Worm (Caenorhabditis elegans): ENCODE results near the gene Y22D7AL.7.
A peak's percentile ranks its signal among the peaks of the same experiment; 100 is the strongest.

The Y22D7AL.7 gene

DNA sequence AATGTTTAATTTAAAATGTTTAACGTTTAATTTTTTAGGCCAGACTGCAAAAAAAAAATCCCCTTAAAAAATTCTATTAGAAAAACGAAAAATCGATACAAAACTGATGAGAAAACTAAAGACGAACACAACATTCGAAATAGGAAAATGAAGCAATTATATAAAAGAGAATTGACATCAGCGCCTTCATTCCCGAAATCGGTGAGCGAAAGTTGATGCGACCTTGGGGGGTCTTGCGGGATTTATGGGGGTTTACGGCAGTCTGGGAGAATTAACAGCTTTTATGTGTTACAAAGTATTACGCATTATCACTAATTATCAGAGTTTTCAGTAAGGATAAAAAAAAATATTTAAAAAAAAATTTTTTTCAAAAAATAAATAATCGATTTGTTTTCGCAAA is 37.9 kb downstream of the Y22D7AL.7 start:
- TF ChIP-seq blmp-1 (tag; optimal IDR thresholded peaks at IDR 0.05; ENCODE audit: insufficient read depth) (peak; percentile 35), skn-1 (tag; optimal IDR thresholded peaks at IDR 0.05) (no peak), nhr-11 (tag; optimal IDR thresholded peaks at IDR 0.05) (no peak), sma-3 (GFP tag; optimal IDR thresholded peaks at IDR 0.05) (no peak), peb-1 (tag; optimal IDR thresholded peaks at IDR 0.05) (no peak)

DNA sequence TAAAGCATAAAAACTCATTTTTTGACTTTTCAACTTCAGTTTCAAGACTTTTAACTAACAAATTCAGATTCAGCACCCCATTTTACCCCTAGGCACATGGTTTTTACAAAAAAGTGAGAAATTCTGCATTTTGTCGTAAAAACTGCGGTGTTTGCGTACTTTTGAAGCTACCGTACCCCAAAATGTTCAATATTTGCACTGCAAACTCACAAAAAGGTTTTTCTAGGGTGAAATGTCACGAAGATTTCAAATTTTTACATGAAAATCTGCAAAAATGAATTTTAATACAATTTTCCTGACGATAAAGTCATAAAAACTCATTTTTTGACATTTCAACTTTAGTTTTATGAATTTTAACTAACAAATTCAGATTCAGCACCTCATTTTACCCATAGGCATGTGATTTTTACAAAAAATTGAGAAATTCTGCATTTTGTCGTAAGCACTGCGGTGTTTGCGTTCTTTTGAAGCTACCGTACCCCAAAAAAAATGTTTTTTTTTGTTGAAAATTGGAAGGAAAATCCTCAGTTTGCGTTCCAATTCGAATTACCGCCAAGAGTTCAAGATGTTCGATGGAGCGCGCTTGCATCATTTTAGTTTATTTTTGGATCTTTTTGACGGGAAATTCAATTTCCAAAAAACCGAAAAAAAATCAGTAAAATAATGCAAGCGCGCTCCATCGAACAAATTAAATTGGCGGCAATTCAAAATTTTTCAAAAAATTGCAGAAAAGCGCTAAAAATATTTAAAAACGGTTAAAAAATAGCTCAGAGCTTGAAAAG is 39.9 kb downstream of the Y22D7AL.7 start:
- TF ChIP-seq nhr-23 (tag; optimal IDR thresholded peaks at IDR 0.05) = no peak
- TF ChIP-seq ztf-4 (tag; optimal IDR thresholded peaks at IDR 0.05) = peak; percentile 82
- TF ChIP-seq skn-1 (tag; optimal IDR thresholded peaks at IDR 0.05) = no peak
- no peak for TF ChIP-seq egl-27 (tag; optimal IDR thresholded peaks at IDR 0.05)
- no peak for TF ChIP-seq mdl-1 (tag; optimal IDR thresholded peaks at IDR 0.05)
- peak; percentile 84 for TF ChIP-seq ama-1 (optimal IDR thresholded peaks at IDR 0.05)
- TF ChIP-seq F13H6.1 (tag; optimal IDR thresholded peaks at IDR 0.05) = peak; percentile 20
- no peak for TF ChIP-seq nhr-10 (tag; optimal IDR thresholded peaks at IDR 0.05)
- TF ChIP-seq mbf-1 (tag; optimal IDR thresholded peaks at IDR 0.05) = no peak
- TF ChIP-seq nhr-237 (tag; optimal IDR thresholded peaks at IDR 0.05) = no peak
- TF ChIP-seq elt-1 (tag; optimal IDR thresholded peaks at IDR 0.05) = no peak
- no peak for TF ChIP-seq blmp-1 (tag; optimal IDR thresholded peaks at IDR 0.05; ENCODE audit: insufficient read depth)
- TF ChIP-seq ztf-1 (GFP tag; conservative IDR thresholded peaks at IDR 0.05) = no peak
- no peak for TF ChIP-seq unc-62 (GFP tag; optimal IDR thresholded peaks at IDR 0.05)
- TF ChIP-seq unc-39 (tag; optimal IDR thresholded peaks at IDR 0.05) = no peak
- no peak for TF ChIP-seq lin-11 (tag; optimal IDR thresholded peaks at IDR 0.05)
- TF ChIP-seq sem-4 (tag; optimal IDR thresholded peaks at IDR 0.05) = no peak
- no peak for TF ChIP-seq aly-2 (tag; optimal IDR thresholded peaks at IDR 0.05)
- no peak for TF ChIP-seq mab-5 (tag; optimal IDR thresholded peaks at IDR 0.05)
- peak; percentile 77 for TF ChIP-seq lin-13 (GFP tag; optimal IDR thresholded peaks at IDR 0.05)
- no peak for TF ChIP-seq nhr-11 (tag; optimal IDR thresholded peaks at IDR 0.05)
- no peak for TF ChIP-seq ceh-16 (tag; optimal IDR thresholded peaks at IDR 0.05)
- no peak for TF ChIP-seq ztf-11 (tag; optimal IDR thresholded peaks at IDR 0.05)
- TF ChIP-seq fos-1 (tag; optimal IDR thresholded peaks at IDR 0.05) = no peak
- TF ChIP-seq lin-39 (tag; optimal IDR thresholded peaks at IDR 0.05) = no peak
- no peak for TF ChIP-seq elt-3 (tag; optimal IDR thresholded peaks at IDR 0.05)
- TF ChIP-seq R02D3.7 (tag; optimal IDR thresholded peaks at IDR 0.05) = no peak
- no peak for TF ChIP-seq alr-1 (tag; optimal IDR thresholded peaks at IDR 0.05)
- no peak for TF ChIP-seq peb-1 (tag; optimal IDR thresholded peaks at IDR 0.05)
- TF ChIP-seq nhr-6 (tag; optimal IDR thresholded peaks at IDR 0.05) = no peak
- peak; percentile 45 for TF ChIP-seq nhr-25 (tag; optimal IDR thresholded peaks at IDR 0.05)
- TF ChIP-seq nhr-77 (tag; optimal IDR thresholded peaks at IDR 0.05) = no peak
- no peak for TF ChIP-seq sma-9 (GFP tag; optimal IDR thresholded peaks at IDR 0.05)
- no peak for TF ChIP-seq sma-9 (tag; optimal IDR thresholded peaks at IDR 0.05)
- TF ChIP-seq ceh-82 (tag; optimal IDR thresholded peaks at IDR 0.05) = no peak
- peak; percentile 49 for TF ChIP-seq Y55F3AM.14 (GFP tag; optimal IDR thresholded peaks at IDR 0.05)
- TF ChIP-seq zag-1 (tag; optimal IDR thresholded peaks at IDR 0.05) = no peak
- peak; percentile 52 to 86 for TF ChIP-seq lsy-2 (tag; optimal IDR thresholded peaks at IDR 0.05)
- TF ChIP-seq C34F6.9 (tag; optimal IDR thresholded peaks at IDR 0.05) = peak; percentile 18
- TF ChIP-seq sma-3 (GFP tag; optimal IDR thresholded peaks at IDR 0.05) = peak; percentile 26
- no peak for TF ChIP-seq nhr-12 (tag; optimal IDR thresholded peaks at IDR 0.05)
- no peak for TF ChIP-seq ZK546.5 (tag; optimal IDR thresholded peaks at IDR 0.05)
- no peak for TF ChIP-seq dmd-4 (tag; optimal IDR thresholded peaks at IDR 0.05)
- no peak for TF ChIP-seq unc-55 (GFP tag; optimal IDR thresholded peaks at IDR 0.05)
- no peak for TF ChIP-seq crh-2 (tag; optimal IDR thresholded peaks at IDR 0.05)
- no peak for TF ChIP-seq snpc-4 (tag; optimal IDR thresholded peaks at IDR 0.05)
- TF ChIP-seq nhr-129 (tag; optimal IDR thresholded peaks at IDR 0.05) = no peak
- peak; percentile 47 for TF ChIP-seq gmeb-1 (tag; optimal IDR thresholded peaks at IDR 0.05)
- no peak for TF ChIP-seq nhr-21 (tag; optimal IDR thresholded peaks at IDR 0.05)

Measured in whole organism, L2 larva.